Worm (Caenorhabditis elegans) whole organism, L4 larva: ENCODE data around the gene col-107.
A peak's percentile ranks its signal among the peaks of the same experiment; 100 is the strongest.

Experiments
- F44E2.7 ChIP-seq: fragments of 200-800 bp; sonication (Bioruptor generic); IDR thresholded peaks from 2 replicates; pipeline ENCODE4 v2.1.2; 2022; ENCODE audit warnings: missing genetic modification characterization, missing compliant biosample characterization
- R02D3.7 ChIP-seq: fragments of 150-350 bp; sonication (generic microtip); optimal IDR thresholded peaks from 3 replicates; lab custom pipeline; 2014; ENCODE audit warnings: missing biosample characterization, missing genetic modification characterization
- T26A8.4 ChIP-seq: fragments of 200-800 bp; sonication (Bioruptor generic); IDR thresholded peaks from 2 replicates; pipeline ENCODE4 v1.3.6; 2022; ENCODE audit warnings: missing genetic modification characterization, missing compliant biosample characterization
- Y48G9A.11 ChIP-seq: fragments of 200-800 bp; sonication (Bioruptor generic); IDR thresholded peaks from 2 replicates; pipeline ENCODE4 v1.3.6; 2022; ENCODE audit warnings: missing genetic modification reagents, missing genetic modification characterization, missing compliant biosample characterization
- ZK546.5 ChIP-seq, 2 experiments: sonication (generic microtip); optimal IDR thresholded peaks; 2 replicates each; lab custom pipeline; 2017; ENCODE audit warnings: missing biosample characterization in 2 of 2, missing genetic modification characterization in 2 of 2
- aha-1 ChIP-seq: fragments of 150-350 bp; peaks from one replicate; lab custom pipeline; 2014; ENCODE audit warnings: missing biosample characterization, missing genetic modification characterization
- ama-1 ChIP-seq: fragments of 150-350 bp; optimal IDR thresholded peaks from 2 replicates; lab custom pipeline; 2014; ENCODE audit warnings: inconsistent platforms, mixed read lengths
- arid-1 ChIP-seq: fragments of 200-800 bp; sonication (Bioruptor generic); conservative IDR thresholded peaks from 2 replicates; pipeline ENCODE4 v1.3.6; 2022; ENCODE audit warnings: missing genetic modification reagents, missing genetic modification characterization, missing compliant biosample characterization
- attf-4 ChIP-seq: sonication (generic microtip); optimal IDR thresholded peaks from 3 replicates; lab custom pipeline; 2017; ENCODE audit warnings: missing biosample characterization, missing genetic modification characterization
- ceh-20 ChIP-seq: fragments of 200-800 bp; sonication (Bioruptor generic); IDR thresholded peaks from 2 replicates; pipeline ENCODE4 v1.3.6; 2022; ENCODE audit warnings: missing genetic modification reagents, missing genetic modification characterization, missing compliant biosample characterization
- ceh-28 ChIP-seq: fragments of 150-350 bp; optimal IDR thresholded peaks from 2 replicates; lab custom pipeline; 2014; ENCODE audit warnings: missing biosample characterization, missing genetic modification reagents, missing genetic modification characterization
- ceh-44 ChIP-seq: fragments of 200-800 bp; sonication (Bioruptor generic); IDR thresholded peaks from 2 replicates; pipeline ENCODE4 v1.3.6; 2022; ENCODE audit warnings: missing genetic modification reagents, missing genetic modification characterization, missing compliant biosample characterization
- cey-2 ChIP-seq: sonication (generic microtip); optimal IDR thresholded peaks from 3 replicates; lab custom pipeline; 2017; ENCODE audit warnings: missing genetic modification characterization, mild to moderate bottlenecking, missing compliant biosample characterization, antibody characterized with exemption, borderline replicate concordance; ENCODE audit not compliant: insufficient read depth
- daf-16 ChIP-seq, 3 experiments: sonication (generic microtip); optimal IDR thresholded peaks; 2 replicates each; lab custom pipeline; 2016 to 2017; ENCODE audit warnings: missing genetic modification characterization in 3 of 3, missing genetic modification reagents in 3 of 3, mild to moderate bottlenecking in 2 of 3, missing compliant biosample characterization in 2 of 3, missing biosample characterization in 1 of 3, moderate library complexity in 1 of 3
- daf-8 ChIP-seq: fragments of 200-800 bp; sonication (Bioruptor generic); IDR thresholded peaks from 2 replicates; pipeline ENCODE4 v1.3.6; 2022; ENCODE audit warnings: missing genetic modification characterization, missing compliant biosample characterization
- dmd-8 ChIP-seq: fragments of 200-800 bp; sonication (Bioruptor generic); IDR thresholded peaks from 2 replicates; pipeline ENCODE4 v1.3.6; 2022; ENCODE audit warnings: missing genetic modification characterization, missing compliant biosample characterization
- hlh-11 ChIP-seq: fragments of 200-800 bp; sonication (Bioruptor generic); optimal IDR thresholded peaks from 2 replicates; lab custom pipeline; 2018; ENCODE audit warnings: mild to moderate bottlenecking, missing genetic modification characterization, missing compliant biosample characterization
- hlh-30 ChIP-seq: sonication (generic microtip); optimal IDR thresholded peaks from 2 replicates; lab custom pipeline; 2017; ENCODE audit warnings: antibody characterized with exemption, mild to moderate bottlenecking, missing genetic modification characterization, missing compliant biosample characterization; ENCODE audit not compliant: insufficient read depth
- hmg-1.1 ChIP-seq: fragments of 200-800 bp; sonication (Bioruptor generic); IDR thresholded peaks from 2 replicates; pipeline ENCODE4 v1.3.6; 2022; ENCODE audit warnings: missing genetic modification reagents, missing genetic modification characterization, missing compliant biosample characterization
- lin-13 ChIP-seq: fragments of 150-350 bp; optimal IDR thresholded peaks from 2 replicates; lab custom pipeline; 2014; ENCODE audit warnings: missing biosample characterization, missing genetic modification reagents, missing genetic modification characterization
- lir-3 ChIP-seq: sonication (generic microtip); optimal IDR thresholded peaks from 2 replicates; lab custom pipeline; 2016; ENCODE audit warnings: mild to moderate bottlenecking, missing genetic modification characterization, missing compliant biosample characterization
- lsy-2 ChIP-seq, 2 experiments: fragments of 150-350 bp in 1 of 2; sonication (generic microtip) in 1 of 2; optimal IDR thresholded peaks; 2 replicates each; lab custom pipeline; 2014 to 2017; ENCODE audit warnings: missing biosample characterization in 2 of 2, missing genetic modification characterization in 2 of 2
- madf-5 ChIP-seq, 2 experiments: fragments of 200-800 bp; sonication (Bioruptor generic); IDR thresholded peaks; 2 replicates each; pipeline ENCODE4 v1.3.6; 2022; ENCODE audit warnings: missing compliant biosample characterization in 2 of 2, missing genetic modification characterization in 2 of 2
- mdl-1 ChIP-seq, 2 experiments: fragments of 150-350 bp in 1 of 2; sonication (generic microtip) in 1 of 2; optimal IDR thresholded peaks; 2 replicates each; lab custom pipeline; 2014 to 2017; ENCODE audit warnings: missing biosample characterization in 2 of 2, missing genetic modification characterization in 2 of 2
- mdt-29 ChIP-seq: fragments of 200-800 bp; sonication (Bioruptor generic); IDR thresholded peaks from 2 replicates; pipeline ENCODE4 v1.3.6; 2022; ENCODE audit warnings: missing genetic modification reagents, missing genetic modification characterization, missing compliant biosample characterization
- mxl-2 ChIP-seq: fragments of 200-800 bp; sonication (Bioruptor generic); conservative IDR thresholded peaks from 2 replicates; pipeline ENCODE4 v1.3.6; 2022; ENCODE audit warnings: missing genetic modification reagents, missing genetic modification characterization, missing compliant biosample characterization
- nhr-10 ChIP-seq: fragments of 150-350 bp; optimal IDR thresholded peaks from 2 replicates; lab custom pipeline; 2014; ENCODE audit warnings: missing biosample characterization, missing genetic modification characterization
- nhr-11 ChIP-seq: fragments of 150-350 bp; optimal IDR thresholded peaks from 2 replicates; lab custom pipeline; 2014; ENCODE audit warnings: missing biosample characterization, missing genetic modification characterization
- nhr-111 ChIP-seq: fragments of 200-800 bp; sonication (Bioruptor generic); optimal IDR thresholded peaks from 2 replicates; lab custom pipeline; 2018; ENCODE audit warnings: mild to moderate bottlenecking, missing genetic modification characterization, missing compliant biosample characterization
- nhr-28 ChIP-seq: fragments of 150-350 bp; optimal IDR thresholded peaks from 2 replicates; lab custom pipeline; 2014; ENCODE audit warnings: missing biosample characterization, missing genetic modification characterization
- nhr-76 ChIP-seq: fragments of 150-350 bp; optimal IDR thresholded peaks from 2 replicates; lab custom pipeline; 2014; ENCODE audit warnings: missing biosample characterization, missing genetic modification characterization
- nhr-77 ChIP-seq: fragments of 150-350 bp; optimal IDR thresholded peaks from 2 replicates; lab custom pipeline; 2014; ENCODE audit warnings: missing biosample characterization, missing genetic modification characterization
- set-16 ChIP-seq: fragments of 200-800 bp; sonication (Bioruptor generic); IDR thresholded peaks from 2 replicates; pipeline ENCODE4 v1.3.6; 2022; ENCODE audit warnings: missing genetic modification reagents, missing genetic modification characterization, missing compliant biosample characterization
- skn-1 ChIP-seq: fragments of 150-350 bp; optimal IDR thresholded peaks from 2 replicates; lab custom pipeline; 2014; ENCODE audit warnings: missing biosample characterization, missing genetic modification characterization
- snpc-4 ChIP-seq: fragments of 150-350 bp; optimal IDR thresholded peaks from 2 replicates; lab custom pipeline; 2014; ENCODE audit warnings: missing biosample characterization, missing genetic modification characterization
- spr-1 ChIP-seq: sonication (generic microtip); optimal IDR thresholded peaks from 2 replicates; lab custom pipeline; 2016; ENCODE audit warnings: mild to moderate bottlenecking, missing genetic modification characterization, missing compliant biosample characterization
- tag-97 ChIP-seq: fragments of 200-800 bp; sonication (Bioruptor generic); IDR thresholded peaks from 2 replicates; pipeline ENCODE4 v1.3.6; 2022; ENCODE audit warnings: missing genetic modification characterization, missing compliant biosample characterization
- unc-62 ChIP-seq, 3 experiments: fragments of 150-350 bp in 1 of 3; sonication (generic microtip); optimal IDR thresholded peaks in 2 of 3; peaks in 1 of 3; 1 replicate in 1 of 3; 2 replicates in 2 of 3; lab custom pipeline; 2014 to 2017; ENCODE audit warnings: missing biosample characterization in 3 of 3, missing genetic modification characterization in 3 of 3, missing genetic modification reagents in 3 of 3, missing genotype in 1 of 3
- zip-11 ChIP-seq: fragments of 200-800 bp; sonication (Bioruptor generic); IDR thresholded peaks from 2 replicates; pipeline ENCODE4 v1.3.6; 2022; ENCODE audit warnings: missing genetic modification characterization, missing compliant biosample characterization
- zip-2 ChIP-seq: fragments of 150-350 bp; optimal IDR thresholded peaks from 2 replicates; lab custom pipeline; 2014; ENCODE audit warnings: missing biosample characterization, missing genetic modification characterization
- ztf-11 ChIP-seq: fragments of 150-350 bp; optimal IDR thresholded peaks from 2 replicates; lab custom pipeline; 2014; ENCODE audit warnings: missing biosample characterization, missing genetic modification characterization

Gene col-107

DNA sequence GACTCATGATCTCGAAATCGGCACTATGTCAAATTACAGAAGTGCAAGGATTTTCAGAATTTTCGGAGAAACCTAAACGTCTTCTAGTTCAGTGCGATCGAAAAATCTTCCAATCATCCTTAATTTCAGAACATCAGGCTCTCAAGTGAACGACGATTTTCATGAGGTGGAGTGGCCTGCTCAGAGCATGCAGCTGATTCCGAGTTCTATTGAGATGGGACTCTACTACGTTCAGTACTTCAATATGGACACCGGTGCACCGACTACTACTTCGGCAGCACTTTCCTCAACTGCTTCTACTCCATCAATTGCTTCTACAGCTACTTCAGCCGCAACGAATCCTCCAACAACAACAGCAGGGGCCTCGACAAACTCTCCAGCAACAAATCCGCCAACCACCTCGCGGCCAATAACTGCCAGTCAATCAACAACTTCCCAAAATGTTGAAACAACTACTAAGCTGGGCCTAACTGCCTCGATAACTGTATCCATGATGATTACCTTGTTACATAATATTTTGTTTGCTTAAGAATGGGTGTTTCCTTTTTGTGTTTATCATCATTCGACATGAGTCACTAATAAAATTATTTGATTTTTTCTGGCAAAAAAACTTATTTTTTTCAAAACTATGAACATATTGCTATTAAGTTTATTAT lies 15.1 kb downstream of the col-107 start, which contains the start of gene Y41D4B.15:
Gene Y41D4B.15 (plus strand): TSS at position 606 of the 656 bp plus-strand sequence.
- TF ChIP-seq daf-16 (GFP tag; optimal IDR thresholded peaks at IDR 0.05; lab: Kevin White, UChicago) (no peak), daf-16 (tag; optimal IDR thresholded peaks at IDR 0.05; lab: Kevin White, UChicago) (peak; percentile 34), unc-62 (GFP tag; optimal IDR thresholded peaks at IDR 0.05 in 1 of 2; lab: Kevin White, UChicago) (peak in 1 of 2 experiments; percentile 91), unc-62 (tag; optimal IDR thresholded peaks at IDR 0.05; lab: Kevin White, UChicago) (no peak), nhr-10 (no peak)

DNA sequence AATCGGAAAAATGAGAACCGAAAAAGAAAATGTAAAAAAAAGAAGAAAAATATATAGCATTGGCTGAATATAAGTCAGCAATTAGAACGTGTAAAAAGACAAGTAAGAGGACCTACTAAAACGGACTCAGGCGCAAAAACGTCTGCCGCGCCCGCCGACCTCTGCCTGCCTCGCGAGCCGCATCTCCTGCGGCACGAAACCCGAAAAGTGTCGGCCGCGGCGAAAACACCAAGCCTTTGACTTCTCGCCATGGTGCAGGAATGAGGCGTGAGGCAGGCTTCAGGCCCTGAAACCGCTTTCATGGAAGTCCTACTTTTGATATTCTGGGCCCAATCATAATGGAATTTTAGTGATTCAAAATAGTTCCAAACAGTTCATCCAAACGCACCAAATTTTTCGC lies 17.2 kb downstream of the col-107 start:
- TF ChIP-seq skn-1 (no peak), set-16 (peak; percentile 90)

DNA sequence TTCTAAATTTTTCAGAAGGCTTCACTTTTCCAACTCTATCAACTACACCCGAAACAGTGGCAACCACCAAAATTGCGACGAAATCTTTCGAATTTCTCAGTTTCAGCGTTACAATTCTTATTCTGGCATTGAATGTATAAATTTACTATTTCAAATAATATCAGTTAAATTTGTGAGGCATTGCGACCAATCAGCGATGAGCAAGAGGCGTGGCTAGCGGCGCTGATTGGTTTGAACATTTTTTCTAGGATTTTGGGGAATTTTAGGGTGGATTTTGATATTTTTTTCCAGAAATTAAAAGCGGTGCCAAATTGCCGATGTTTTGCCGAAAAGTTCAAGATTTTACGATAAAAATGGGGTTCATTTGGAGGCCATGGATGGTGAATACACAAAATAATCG lies 19.1 kb downstream of the col-107 start:
- TF ChIP-seq aha-1 (tag; lab: Kevin White, UChicago) (peak; percentile 83), Y48G9A.11 (GFP tag; lab: Robert Waterston, UW) (0 out of 2 replicates have a peak, but pooled peaks have one; percentile 6), tag-97 (no peak), ZK546.5 (tag; optimal IDR thresholded peaks at IDR 0.05; lab: Kevin White, UChicago) (no peak), lsy-2 (tag; optimal IDR thresholded peaks at IDR 0.05; lab: Kevin White, UChicago) (no peak)

DNA sequence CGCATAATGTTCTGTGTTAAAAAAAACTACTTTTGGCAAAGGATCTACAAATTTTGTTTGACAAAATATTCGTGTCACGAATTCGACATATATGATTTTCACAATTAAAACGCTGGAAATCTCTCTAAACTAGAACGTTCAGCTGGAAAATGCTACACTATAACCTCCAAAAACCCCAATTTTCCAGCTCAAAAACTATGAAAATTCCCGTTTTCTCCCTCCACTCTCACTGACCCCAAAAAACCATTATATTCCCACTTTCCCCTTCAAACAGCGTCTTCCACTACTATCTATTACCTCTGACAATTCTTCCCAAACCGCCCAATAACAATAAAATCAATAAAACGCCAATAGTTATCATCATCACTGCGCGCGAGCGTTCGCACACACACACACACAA lies 28.2 kb downstream of the col-107 start, which contains the start of gene Y41D4B.14:
Gene Y41D4B.14 (plus strand): TSS at position 301 of the 400 bp plus-strand sequence.
- TF ChIP-seq madf-5 (GFP tag; IDR thresholded peaks at IDR 0.05; lab: Robert Waterston, UW) (no peak), aha-1 (tag; lab: Kevin White, UChicago) (peak; percentile 0)

DNA sequence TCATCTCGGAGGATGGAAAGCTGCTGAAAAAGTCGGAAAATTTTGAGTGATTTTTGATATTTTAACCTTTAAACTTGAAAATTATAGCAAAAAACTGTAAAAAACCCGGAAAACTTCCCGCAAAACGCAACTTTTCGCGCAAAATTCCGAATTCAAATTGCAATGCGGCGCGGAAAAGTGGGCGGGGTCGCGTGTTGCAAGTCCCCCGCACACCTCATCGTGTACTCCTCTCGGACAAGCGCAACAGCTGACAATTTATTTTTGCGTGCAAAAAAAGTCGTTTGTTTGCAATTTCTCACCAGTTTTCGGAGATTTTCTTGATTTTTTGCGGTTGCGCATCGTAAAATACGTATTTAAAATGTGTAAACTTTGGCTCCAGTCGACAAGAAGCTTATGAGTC lies 47.3 kb downstream of the col-107 start, which contains the start of gene npp-8:
Gene npp-8 (minus strand): TSS at position 23 of the 400 bp plus-strand sequence.
- peak; percentile 27; the same call in 1 of the 2 replicates for TF ChIP-seq mdt-29
- TF ChIP-seq T26A8.4: peak; percentile 86
- TF ChIP-seq zip-2 (tag; lab: Kevin White, UChicago): no peak
- peak; percentile 81 for TF ChIP-seq nhr-77 (tag; lab: Kevin White, UChicago)
- TF ChIP-seq zip-11 (GFP tag; lab: Robert Waterston, UW): no peak
- TF ChIP-seq mdl-1 (tag; optimal IDR thresholded peaks at IDR 0.05; lab: Kevin White, UChicago): peak in 1 of 2 experiments; percentile 33
- TF ChIP-seq Y48G9A.11 (GFP tag; lab: Robert Waterston, UW): peak; percentile 27; the same call in 1 of the 2 replicates
- peak in 1 of 2 experiments; percentile 98 for TF ChIP-seq unc-62 (GFP tag; optimal IDR thresholded peaks at IDR 0.05 in 1 of 2; lab: Kevin White, UChicago)
- no peak for TF ChIP-seq unc-62 (tag; optimal IDR thresholded peaks at IDR 0.05; lab: Kevin White, UChicago)
- TF ChIP-seq skn-1: no peak
- TF ChIP-seq nhr-28: peak; percentile 62
- TF ChIP-seq ceh-44 (GFP tag; lab: Robert Waterston, UW): 0 out of 2 replicates have a peak, but pooled peaks have one; percentile 22
- no peak for TF ChIP-seq ZK546.5 (tag; optimal IDR thresholded peaks at IDR 0.05; lab: Kevin White, UChicago)
- TF ChIP-seq nhr-76 (tag; lab: Kevin White, UChicago): no peak
- peak; percentile 99 for TF ChIP-seq hlh-11 (tag; lab: Kevin White, UChicago)
- TF ChIP-seq nhr-11: peak; percentile 59
- no peak for TF ChIP-seq nhr-111 (GFP tag; lab: Kevin White, UChicago)
- peak; percentile 90 for TF ChIP-seq hlh-30 (tag; lab: Kevin White, UChicago)
- peak; percentile 82 for TF ChIP-seq ceh-20
- no peak for TF ChIP-seq attf-4 (tag; lab: Kevin White, UChicago)
- peak; percentile 83 for TF ChIP-seq hmg-1.1 (GFP tag; lab: Robert Waterston, UW)
- TF ChIP-seq arid-1 (GFP tag; lab: Robert Waterston, UW): peak; percentile 90
- no peak for TF ChIP-seq ceh-28 (tag; lab: Kevin White, UChicago)
- peak; percentile 83 for TF ChIP-seq spr-1
- TF ChIP-seq ama-1 (lab: Kevin White, UChicago): peak; percentile 62
- TF ChIP-seq snpc-4 (tag; lab: Kevin White, UChicago): no peak
- TF ChIP-seq lin-13 (GFP tag; lab: Kevin White, UChicago): peak; percentile 91
- TF ChIP-seq daf-8: no peak
- no peak for TF ChIP-seq R02D3.7 (tag; lab: Kevin White, UChicago)
- TF ChIP-seq madf-5 (GFP tag; IDR thresholded peaks at IDR 0.05; lab: Robert Waterston, UW): peak in 1 of 2 experiments; percentile 48; a peak in 1 of 4 replicates
- TF ChIP-seq F44E2.7: no peak
- no peak for TF ChIP-seq ztf-11 (tag; lab: Kevin White, UChicago)
- no peak for TF ChIP-seq cey-2
- TF ChIP-seq dmd-8 (GFP tag; lab: Robert Waterston, UW): no peak
- no peak for TF ChIP-seq lir-3 (tag; lab: Kevin White, UChicago)
- 0 out of 2 replicates have a peak, but pooled peaks have one; percentile 48 for TF ChIP-seq mxl-2
